Fruit fly (Drosophila melanogaster): ENCODE measurements around the gene CG2113.

The CG2113 gene

DNA sequence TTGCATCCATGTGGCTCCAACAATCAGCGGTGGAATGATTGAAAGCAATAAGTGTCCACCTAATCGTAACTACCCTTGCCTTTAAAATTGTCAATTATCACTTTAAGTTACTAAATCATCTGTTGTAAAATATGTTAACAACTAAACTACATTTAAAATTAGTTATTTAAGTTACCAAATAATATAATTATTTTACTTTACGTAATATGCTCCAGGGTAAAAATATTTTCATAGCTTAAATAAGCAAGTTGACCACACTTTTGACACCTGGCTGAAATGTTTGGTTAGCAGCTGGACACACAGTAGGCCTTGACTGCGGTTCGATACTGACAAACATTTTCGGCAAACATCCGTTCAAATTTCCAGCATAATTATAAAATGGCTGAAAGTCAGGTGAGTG, at the start of gene CG2113:
Gene CG2113 (plus strand): TSS at position 301 of the 400 bp plus-strand sequence.
- no peak for TF ChIP-seq CG10274 (GFP tag; optimal IDR thresholded peaks at IDR 0.05)
- TF ChIP-seq CG14667 (GFP tag; IDR thresholded peaks at IDR 0.05): no peak
- TF ChIP-seq Rfx (GFP tag; IDR thresholded peaks at IDR 0.05): no peak
- no peak for TF ChIP-seq dimm (GFP tag; IDR thresholded peaks at IDR 0.05)
- TF ChIP-seq D19A (tag; optimal IDR thresholded peaks at IDR 0.05): no peak
- no peak for TF ChIP-seq phol (tag; optimal IDR thresholded peaks at IDR 0.05)
- no peak for TF ChIP-seq shn (GFP tag; optimal IDR thresholded peaks at IDR 0.05)
- TF ChIP-seq dm (GFP tag; optimal IDR thresholded peaks at IDR 0.05): no peak
- no peak for TF ChIP-seq jumu (GFP tag; optimal IDR thresholded peaks at IDR 0.05)
- no peak for TF ChIP-seq disco-r (GFP tag; optimal IDR thresholded peaks at IDR 0.05)
- no peak for TF ChIP-seq CG3995 (GFP tag; optimal IDR thresholded peaks at IDR 0.05)
- no peak for TF ChIP-seq CG8765 (GFP tag; IDR thresholded peaks at IDR 0.05)
- TF ChIP-seq wek (GFP tag; optimal IDR thresholded peaks at IDR 0.05): no peak
- no peak for TF ChIP-seq Hr51 (GFP tag; optimal IDR thresholded peaks at IDR 0.05)
- TF ChIP-seq D (optimal IDR thresholded peaks at IDR 0.05): no peak
- TF ChIP-seq D (GFP tag; optimal IDR thresholded peaks at IDR 0.05): no peak

DNA sequence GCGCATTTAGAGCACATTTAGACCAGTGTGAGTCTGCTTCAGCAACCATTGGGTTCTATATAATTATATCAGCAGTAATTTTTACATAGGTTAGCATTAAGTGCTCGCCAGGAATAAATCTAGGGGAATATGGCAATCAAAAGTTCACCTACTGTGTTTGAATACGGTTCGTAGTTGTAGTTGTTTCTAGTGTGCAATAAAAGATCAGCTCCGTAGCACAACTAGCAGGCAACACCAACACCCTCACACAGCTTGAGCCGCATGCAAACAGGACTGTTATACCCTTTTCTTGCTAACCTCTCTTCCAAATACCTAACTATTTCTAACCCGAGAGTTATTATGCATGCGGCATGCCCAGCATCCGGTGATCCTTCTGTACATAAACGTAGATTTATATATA, 43.5 kb upstream of the CG2113 start, which contains the start of gene CG32846:
Gene CG32846 (minus strand): TSS at position 101 of the 400 bp plus-strand sequence.
- TF ChIP-seq CG13894 (tag; optimal IDR thresholded peaks at IDR 0.05) (no peak), tio (GFP tag; optimal IDR thresholded peaks at IDR 0.05) (no peak), sd (tag; optimal IDR thresholded peaks at IDR 0.05) (no peak), CG11696 (GFP tag; IDR thresholded peaks at IDR 0.05) (no peak), CG18619 (GFP tag; optimal IDR thresholded peaks at IDR 0.05) (no peak), dati (GFP tag; IDR thresholded peaks at IDR 0.05) (no peak), CG7556 (GFP tag; optimal IDR thresholded peaks at IDR 0.05) (no peak), phol (tag; optimal IDR thresholded peaks at IDR 0.05) (no peak), CG4360 (GFP tag; IDR thresholded peaks at IDR 0.05) (no peak), CG13123 (GFP tag; optimal IDR thresholded peaks at IDR 0.05) (no peak), Fer2 (tag; optimal IDR thresholded peaks at IDR 0.05) (no peak), Pdp1 (GFP tag; optimal IDR thresholded peaks at IDR 0.05) (no peak), exex (tag; optimal IDR thresholded peaks at IDR 0.05) (no peak), CG3163 (GFP tag; optimal IDR thresholded peaks at IDR 0.05) (no peak), CG10979 (tag; optimal IDR thresholded peaks at IDR 0.05) (no peak), pnt (GFP tag; optimal IDR thresholded peaks at IDR 0.05) (no peak), CG1024 (GFP tag; IDR thresholded peaks at IDR 0.05) (no peak), CG16813 (GFP tag; IDR thresholded peaks at IDR 0.05; ENCODE audit: partially characterized antibody) (no peak), Med (GFP tag) (no peak), CG7786 (GFP tag; optimal IDR thresholded peaks at IDR 0.05) (no peak)

DNA sequence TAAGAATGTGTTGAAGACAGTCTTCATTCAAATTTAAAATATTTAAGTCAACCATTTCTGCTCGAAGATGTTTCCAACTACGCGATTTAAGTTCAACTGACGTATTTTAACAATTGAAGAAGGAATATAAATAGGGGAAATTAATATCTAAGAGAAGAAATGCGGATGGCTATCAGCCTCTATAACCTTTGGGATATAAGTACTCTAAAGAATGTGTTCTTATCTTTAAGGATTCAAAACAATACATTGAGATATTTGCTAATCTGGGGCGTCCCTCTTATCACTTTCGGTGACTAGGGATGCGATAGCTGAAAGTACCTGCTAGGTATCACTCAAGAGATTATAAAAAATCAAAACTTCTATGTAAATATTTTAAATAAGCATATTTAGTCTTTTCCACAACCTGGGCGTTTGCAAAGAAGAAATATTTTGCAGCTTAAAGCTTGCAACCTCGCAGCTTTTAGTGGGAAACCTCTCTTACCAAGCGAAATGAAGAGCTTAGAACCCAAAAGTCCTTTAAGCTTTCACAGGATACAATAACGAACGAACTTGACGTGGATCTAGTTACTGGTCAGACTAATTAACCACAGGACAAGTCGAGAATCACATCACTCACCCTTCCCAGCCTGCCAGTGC, 33.9 kb upstream of the CG2113 start, which contains the start of the genes CG34025 and Or63a:
Gene CG34025 (minus strand): TSS at position 101 of the 636 bp plus-strand sequence.
Gene Or63a (plus strand): TSS at position 586 of the 636 bp plus-strand sequence.
- TF ChIP-seq CG6854 (GFP tag; optimal IDR thresholded peaks at IDR 0.05) (no peak), CG13894 (tag; optimal IDR thresholded peaks at IDR 0.05) (peak; percentile 52)

DNA sequence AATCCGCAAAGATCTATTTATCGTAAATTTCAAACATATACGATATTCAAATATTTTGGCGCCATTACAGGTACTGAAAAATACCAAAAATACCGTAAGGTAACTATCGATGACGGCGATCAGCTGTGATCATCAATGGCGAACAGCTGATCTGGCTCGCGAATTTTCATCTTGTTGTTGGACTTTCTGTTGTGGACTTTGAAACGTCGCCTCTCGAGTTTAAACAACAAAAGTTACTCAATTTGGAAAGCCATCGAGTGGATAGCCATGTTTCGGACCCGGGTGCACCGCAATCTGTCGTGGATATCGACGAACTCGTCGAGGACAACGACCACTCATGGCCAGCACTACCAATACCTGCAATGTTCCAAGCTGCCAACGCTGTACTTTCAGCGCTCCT, 14.1 kb upstream of the CG2113 start, which contains the start of gene CPT2:
Gene CPT2 (plus strand): TSS at position 167 of the 400 bp plus-strand sequence.
- TF ChIP-seq Dref (GFP tag; IDR thresholded peaks at IDR 0.05) (peak; percentile 53), Hsf (GFP tag; optimal IDR thresholded peaks at IDR 0.05) (no peak), CG6254 (GFP tag; optimal IDR thresholded peaks at IDR 0.05) (no peak), knrl (GFP tag; IDR thresholded peaks at IDR 0.05; ENCODE audit: partially characterized antibody) (peak; percentile 47; the same call in 1 of the 3 replicates), jigr1 (GFP tag; IDR thresholded peaks at IDR 0.05) (no peak), Neu2 (GFP tag; optimal IDR thresholded peaks at IDR 0.05; ENCODE audit: borderline replicate concordance) (no peak), D (optimal IDR thresholded peaks at IDR 0.05) (no peak), D (GFP tag; optimal IDR thresholded peaks at IDR 0.05) (no peak), CG12236 (GFP tag; optimal IDR thresholded peaks at IDR 0.05) (no peak), CrebB (tag; optimal IDR thresholded peaks at IDR 0.05) (no peak), zen2 (GFP tag; IDR thresholded peaks at IDR 0.05; ENCODE audit: partially characterized antibody) (peak; percentile 89), ato (GFP tag; IDR thresholded peaks at IDR 0.05; ENCODE audit: partially characterized antibody) (no peak), Med (GFP tag) (no peak), stwl (tag; optimal IDR thresholded peaks at IDR 0.05) (peak; percentile 51)

Data from whole organism, embryonic.